Worm (Caenorhabditis elegans): ENCODE data around the gene twk-7.
A peak's percentile ranks its signal among the peaks of the same experiment; 100 is the strongest.

Gene twk-7

DNA sequence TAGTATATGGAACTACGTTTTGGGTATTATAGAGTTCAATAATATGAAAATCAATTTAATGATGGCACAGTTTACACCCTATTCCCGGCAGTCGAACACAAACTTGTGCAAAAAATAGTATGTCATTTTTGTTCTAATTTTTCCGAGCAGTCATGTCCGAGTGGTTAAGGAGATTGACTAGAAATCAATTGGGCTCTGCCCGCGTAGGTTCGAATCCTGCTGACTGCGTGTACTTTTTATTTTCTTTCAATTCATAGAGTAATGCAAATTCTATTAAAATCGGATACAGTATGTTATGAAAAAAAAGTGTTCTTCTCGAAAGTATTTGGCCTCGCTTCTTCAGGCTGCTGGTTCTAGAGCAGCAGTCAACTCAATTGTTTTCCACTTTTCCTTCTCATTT lies 2.5 kb upstream of the twk-7 start (continued):
- TF ChIP-seq vab-7 (GFP tag; IDR thresholded peaks at IDR 0.05) (peak; percentile 71), nhr-76 (tag; optimal IDR thresholded peaks at IDR 0.05) (no peak), nhr-10 (tag; optimal IDR thresholded peaks at IDR 0.05) (no peak), cey-2 (tag; optimal IDR thresholded peaks at IDR 0.05; ENCODE audit: borderline replicate concordance, insufficient read depth) (no peak), daf-12 (tag; optimal IDR thresholded peaks at IDR 0.05) (no peak), nhr-6 (tag; optimal IDR thresholded peaks at IDR 0.05) (no peak), zip-2 (tag; optimal IDR thresholded peaks at IDR 0.05) (no peak), ztf-7 (tag; optimal IDR thresholded peaks at IDR 0.05) (no peak), mdt-29 (GFP tag; IDR thresholded peaks at IDR 0.05) (no peak), snpc-1.2 (GFP tag; IDR thresholded peaks at IDR 0.05) (peak; percentile 37; the same call in 1 of the 2 replicates), set-16 (GFP tag; IDR thresholded peaks at IDR 0.05) (no peak), skn-1 (tag; optimal IDR thresholded peaks at IDR 0.05) (no peak), dve-1 (tag; optimal IDR thresholded peaks at IDR 0.05; ENCODE audit: insufficient read depth) (no peak), lin-15B (tag; optimal IDR thresholded peaks at IDR 0.05) (no peak), dmd-8 (GFP tag; IDR thresholded peaks at IDR 0.05) (no peak), ceh-32 (tag; optimal IDR thresholded peaks at IDR 0.05; ENCODE audit: poor library complexity) (no peak), gei-8 (GFP tag; optimal IDR thresholded peaks at IDR 0.05) (no peak), hmg-1.1 (GFP tag; IDR thresholded peaks at IDR 0.05) (0 out of 2 replicates have a peak, but pooled peaks have one; percentile 12), daf-19 (GFP tag; conservative IDR thresholded peaks at IDR 0.05) (no peak), spr-1 (tag; optimal IDR thresholded peaks at IDR 0.05) (no peak), ztf-11 (tag; optimal IDR thresholded peaks at IDR 0.05) (no peak), daf-16 (GFP tag; optimal IDR thresholded peaks at IDR 0.05) (peak in 1 of 2 experiments; percentile 45), daf-16 (tag; optimal IDR thresholded peaks at IDR 0.05) (peak; percentile 35), dpl-1 (GFP tag; optimal IDR thresholded peaks at IDR 0.05) (no peak), F49E8.2 (tag; optimal IDR thresholded peaks at IDR 0.05; ENCODE audit: borderline replicate concordance) (no peak), ama-1 (optimal IDR thresholded peaks at IDR 0.05) (no peak), unc-39 (tag; optimal IDR thresholded peaks at IDR 0.05) (no peak), nhr-11 (tag; optimal IDR thresholded peaks at IDR 0.05) (no peak), saeg-2 (GFP tag; IDR thresholded peaks at IDR 0.05) (0 out of 2 replicates have a peak, but pooled peaks have one; percentile 26), mep-1 (tag; optimal IDR thresholded peaks at IDR 0.05) (no peak), rbr-2 (tag; optimal IDR thresholded peaks at IDR 0.05) (no peak), lin-13 (GFP tag; optimal IDR thresholded peaks at IDR 0.05) (no peak), ZK546.5 (tag; optimal IDR thresholded peaks at IDR 0.05) (no peak), F37D6.2 (tag; optimal IDR thresholded peaks at IDR 0.05) (no peak), fos-1 (tag; optimal IDR thresholded peaks at IDR 0.05) (no peak), T26A8.4 (GFP tag; IDR thresholded peaks at IDR 0.05) (0 out of 2 replicates have a peak, but pooled peaks have one; percentile 11), nhr-28 (tag; optimal IDR thresholded peaks at IDR 0.05) (no peak), dmd-6 (GFP tag; IDR thresholded peaks at IDR 0.05) (no peak; the same call in 1 of the 2 replicates), D1046.2 (GFP tag; IDR thresholded peaks at IDR 0.05) (0 out of 2 replicates have a peak, but pooled peaks have one; percentile 47), nhr-77 (tag; optimal IDR thresholded peaks at IDR 0.05) (no peak), Y5F2A.4 (GFP tag; optimal IDR thresholded peaks at IDR 0.05) (no peak), hif-1 (tag; optimal IDR thresholded peaks at IDR 0.05) (no peak), duxl-1 (tag; optimal IDR thresholded peaks at IDR 0.05; ENCODE audit: poor library complexity) (no peak), ceh-20 (GFP tag; IDR thresholded peaks at IDR 0.05) (0 out of 2 replicates have a peak, but pooled peaks have one; percentile 15), mes-2 (tag; optimal IDR thresholded peaks at IDR 0.05; ENCODE audit: poor library complexity, severe bottlenecking) (peak; percentile 54), Y105C5A.15 (GFP tag; IDR thresholded peaks at IDR 0.05) (no peak), attf-4 (tag; optimal IDR thresholded peaks at IDR 0.05) (no peak), spr-3 (GFP tag; optimal IDR thresholded peaks at IDR 0.05) (no peak), dmd-9 (GFP tag; IDR thresholded peaks at IDR 0.05) (no peak), tra-1 (GFP tag; IDR thresholded peaks at IDR 0.05) (no peak), R02D3.7 (tag; optimal IDR thresholded peaks at IDR 0.05) (no peak), aha-1 (tag) (no peak), F10B5.3 (tag; optimal IDR thresholded peaks at IDR 0.05) (no peak)
